Worm (Caenorhabditis elegans) whole organism, midembryonic: ENCODE data around the gene K04A8.20.

Experiments used
- flt-1 ChIP-seq: fragments of 200-800 bp; sonication (Bioruptor generic); IDR thresholded peaks from 2 replicates; pipeline ENCODE4 v1.3.6; 2022; ENCODE audit warnings: missing genetic modification characterization, missing compliant biosample characterization
- klf-2 ChIP-seq: fragments of 200-800 bp; sonication (Bioruptor generic); conservative IDR thresholded peaks from 2 replicates; pipeline ENCODE4 v1.3.6; 2022; ENCODE audit warnings: missing genetic modification reagents, missing genetic modification characterization, missing compliant biosample characterization
- tab-1 ChIP-seq: fragments of 200-800 bp; sonication (Bioruptor generic); IDR thresholded peaks from 2 replicates; pipeline ENCODE4 v1.3.6; 2022; ENCODE audit warnings: missing genetic modification characterization, missing compliant biosample characterization

DNA sequence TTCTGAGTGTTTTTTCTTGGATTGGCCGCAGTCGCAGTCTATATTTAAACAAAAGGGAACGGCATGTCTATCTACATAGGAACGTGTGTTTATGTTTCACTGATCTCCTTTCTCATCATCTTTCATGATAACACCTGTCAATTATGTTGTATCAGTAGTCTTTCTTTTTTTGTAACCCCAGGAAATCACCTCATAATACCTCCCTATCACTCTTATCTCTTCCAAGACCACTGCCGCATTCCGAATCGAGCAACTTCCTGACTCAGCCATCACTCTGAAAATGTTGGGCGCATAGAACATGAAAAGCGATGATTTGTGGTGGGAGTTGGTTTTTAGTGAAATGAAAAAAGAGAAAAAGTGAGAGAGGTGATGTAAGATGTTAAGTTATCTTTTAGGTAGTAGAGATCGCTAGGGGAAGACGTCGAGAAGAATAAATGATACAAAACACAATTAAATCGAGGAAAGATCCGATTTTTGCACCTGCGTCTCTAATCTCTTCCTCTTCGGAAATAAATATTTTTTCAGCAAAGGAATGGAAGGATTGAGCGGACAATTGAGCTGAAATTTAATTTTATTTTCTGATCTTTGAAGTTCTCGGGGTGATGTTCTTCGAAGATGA lies 26.3 kb upstream of the K04A8.20 start:
- TF ChIP-seq tab-1 (GFP tag; lab: Robert Waterston, UW) (no peak), flt-1 (GFP tag; lab: Robert Waterston, UW) (no peak), klf-2 (GFP tag; lab: Robert Waterston, UW) (no peak)
